Worm (Caenorhabditis elegans) whole organism, early embryonic: Measurements from ENCODE around the gene C47E8.4.

Experiments used
- B0310.2 ChIP-seq: sonication (generic microtip); optimal IDR thresholded peaks from 2 replicates; lab custom pipeline; 2016; ENCODE audit warnings: mild to moderate bottlenecking, missing genetic modification characterization, missing compliant biosample characterization
- F13C5.2 ChIP-seq: sonication (generic microtip); optimal IDR thresholded peaks from 2 replicates; lab custom pipeline; 2017; ENCODE audit warnings: mild to moderate bottlenecking, missing genetic modification characterization, inconsistent platforms, missing compliant biosample characterization
- flt-1 ChIP-seq: fragments of 200-800 bp; sonication (Bioruptor generic); IDR thresholded peaks from 2 replicates; pipeline ENCODE4 v1.3.6; 2022; ENCODE audit warnings: missing genetic modification characterization, missing compliant biosample characterization
- tbx-37 ChIP-seq: fragments of 200-800 bp; sonication (Bioruptor generic); conservative IDR thresholded peaks from 2 replicates; pipeline ENCODE4 v1.3.6; 2022; ENCODE audit warnings: missing genetic modification reagents, missing genetic modification characterization, missing compliant biosample characterization
- tra-4 ChIP-seq: sonication (generic microtip); optimal IDR thresholded peaks from 2 replicates; lab custom pipeline; 2017; ENCODE audit warnings: missing genetic modification characterization, missing compliant biosample characterization

- TF ChIP-seq tra-4 (tag; lab: Kevin White, UChicago) (no peak), flt-1 (GFP tag; lab: Robert Waterston, UW) (no peak), tbx-37 (GFP tag; lab: Robert Waterston, UW) (no peak), F13C5.2 (tag; lab: Kevin White, UChicago) (no peak), B0310.2 (tag; lab: Kevin White, UChicago) (no peak)
These were observed 30.3 kb upstream of the C47E8.4 start, which contains the start of gene R08A2.2 for ce11 chrV:14715608-14716007.
